Worm (Caenorhabditis elegans): ENCODE measurements around the gene sru-25.

The sru-25 gene

ce11 chrV:638328-638727, 35.8 kb downstream of the sru-25 start, which contains the start of gene srj-37:
Gene srj-37 (plus strand): TSS chrV:638628.
- TF ChIP-seq lin-11 (tag; optimal IDR thresholded peaks at IDR 0.05) (no peak), npax-4 (tag; optimal IDR thresholded peaks at IDR 0.05) (no peak), eyg-1 (tag; optimal IDR thresholded peaks at IDR 0.05) (no peak), ceh-34 (tag; optimal IDR thresholded peaks at IDR 0.05) (no peak), ceh-30 (tag; optimal IDR thresholded peaks at IDR 0.05) (no peak), sdc-2 (tag; optimal IDR thresholded peaks at IDR 0.05) (no peak), unc-86 (tag; optimal IDR thresholded peaks at IDR 0.05) (no peak), fax-1 (tag; optimal IDR thresholded peaks at IDR 0.05) (no peak), hlh-15 (tag; optimal IDR thresholded peaks at IDR 0.05) (no peak), tbx-2 (tag; optimal IDR thresholded peaks at IDR 0.05) (no peak), fkh-6 (tag; optimal IDR thresholded peaks at IDR 0.05) (no peak), K09A11.1 (tag; optimal IDR thresholded peaks at IDR 0.05; ENCODE audit: insufficient read depth) (no peak), ceh-24 (tag; optimal IDR thresholded peaks at IDR 0.05) (no peak), ceh-48 (tag; optimal IDR thresholded peaks at IDR 0.05) (no peak), hlh-30 (tag; optimal IDR thresholded peaks at IDR 0.05; ENCODE audit: insufficient read depth) (no peak)

DNA sequence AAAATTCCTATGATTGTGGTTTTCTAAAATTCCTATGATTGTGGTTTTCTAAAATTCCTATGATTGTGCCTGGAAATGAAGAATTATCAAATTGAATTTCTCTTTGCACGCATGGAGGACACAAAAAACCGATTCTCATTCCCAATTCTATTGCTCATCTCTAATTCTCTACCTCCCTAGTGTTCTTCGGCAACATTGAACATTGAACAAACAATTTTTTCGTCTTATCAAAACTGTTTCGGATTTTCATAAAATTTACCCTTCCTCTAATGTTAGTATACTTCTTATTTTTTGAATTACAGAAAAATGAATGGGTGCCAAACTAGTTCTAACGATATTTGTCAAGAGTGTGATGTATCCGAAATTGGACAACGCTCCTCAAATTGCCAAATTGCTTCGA, 37.8 kb downstream of the sru-25 start, which contains the start of gene pals-31:
pals-31 (plus strand) TSS at position 301 of the 400 bp plus-strand sequence.
- TF ChIP-seq fkh-10 (GFP tag; optimal IDR thresholded peaks at IDR 0.05): no peak
- TF ChIP-seq unc-3 (GFP tag; conservative IDR thresholded peaks at IDR 0.05): no peak
- no peak for TF ChIP-seq unc-3 (tag; optimal IDR thresholded peaks at IDR 0.05)

DNA sequence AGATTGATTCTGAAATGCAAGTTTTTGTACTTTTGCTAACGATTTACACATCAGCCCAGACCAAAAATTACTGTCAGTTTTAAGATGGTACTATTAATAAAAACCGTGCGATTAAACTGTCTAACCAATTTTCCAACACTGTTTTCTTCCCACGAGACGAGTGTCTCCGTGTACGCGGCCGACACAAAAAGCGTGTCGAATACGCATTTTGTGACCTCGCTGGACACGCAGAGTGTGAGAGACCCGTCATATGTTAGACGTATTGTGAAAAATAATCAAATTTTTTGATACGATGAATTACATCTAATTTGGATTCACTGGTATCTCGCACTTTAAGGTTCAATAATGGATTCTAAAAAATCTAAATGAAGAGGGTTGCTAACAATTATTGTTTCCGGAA, 38.5 kb downstream of the sru-25 start:
- TF ChIP-seq hlh-30 (tag; optimal IDR thresholded peaks at IDR 0.05; ENCODE audit: insufficient read depth) (peak; percentile 28), ceh-22 (tag; optimal IDR thresholded peaks at IDR 0.05) (no peak)

DNA sequence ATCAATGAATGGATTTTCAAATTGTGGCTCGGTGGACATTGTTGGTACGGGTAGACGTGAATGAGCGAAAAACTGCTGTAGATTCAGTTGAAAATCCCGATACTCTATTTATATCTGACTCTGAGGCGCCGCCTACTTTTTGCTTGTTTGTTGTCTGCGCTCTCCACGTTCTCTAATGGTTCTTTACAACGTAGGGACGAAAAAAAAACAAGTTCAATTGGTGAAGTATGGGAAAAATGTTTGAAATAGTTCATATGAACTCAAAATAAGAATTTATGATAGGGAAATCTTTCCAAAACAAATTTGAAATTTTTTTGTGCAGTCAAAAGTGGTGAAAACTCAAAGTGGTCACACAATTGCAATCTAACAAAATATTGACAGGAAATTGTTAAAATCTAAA, 39.3 kb downstream of the sru-25 start, which contains the start of gene F48G7.10:
F48G7.10 (minus strand) TSS at position 101 of the 400 bp plus-strand sequence.
- no peak for TF ChIP-seq npax-4 (tag; optimal IDR thresholded peaks at IDR 0.05)
- TF ChIP-seq unc-55 (GFP tag; optimal IDR thresholded peaks at IDR 0.05): no peak
- no peak for TF ChIP-seq C08G9.2 (tag; optimal IDR thresholded peaks at IDR 0.05)
- no peak for TF ChIP-seq ama-1 (optimal IDR thresholded peaks at IDR 0.05)
- TF ChIP-seq pax-1 (tag; optimal IDR thresholded peaks at IDR 0.05): no peak
- TF ChIP-seq nhr-11 (tag; optimal IDR thresholded peaks at IDR 0.05): no peak
- TF ChIP-seq elt-4 (tag; optimal IDR thresholded peaks at IDR 0.05): no peak
- no peak for TF ChIP-seq mec-3 (tag; optimal IDR thresholded peaks at IDR 0.05; ENCODE audit: borderline replicate concordance)
- TF ChIP-seq elt-2 (tag; optimal IDR thresholded peaks at IDR 0.05): no peak
- no peak for TF ChIP-seq F13H6.1 (tag; optimal IDR thresholded peaks at IDR 0.05)
- TF ChIP-seq pha-4 (tag; optimal IDR thresholded peaks at IDR 0.05): no peak
- TF ChIP-seq unc-3 (GFP tag; conservative IDR thresholded peaks at IDR 0.05): no peak
- no peak for TF ChIP-seq unc-3 (tag; optimal IDR thresholded peaks at IDR 0.05)
- TF ChIP-seq sox-4 (tag; optimal IDR thresholded peaks at IDR 0.05): no peak
- TF ChIP-seq nfya-1 (tag; optimal IDR thresholded peaks at IDR 0.05): no peak
- TF ChIP-seq gmeb-2 (tag; optimal IDR thresholded peaks at IDR 0.05): no peak
- TF ChIP-seq syd-9 (tag; optimal IDR thresholded peaks at IDR 0.05): no peak
- no peak for TF ChIP-seq hlh-6 (tag; optimal IDR thresholded peaks at IDR 0.05)
- TF ChIP-seq hlh-8 (tag; optimal IDR thresholded peaks at IDR 0.05): no peak
- TF ChIP-seq nhr-232 (tag; optimal IDR thresholded peaks at IDR 0.05): no peak

- TF ChIP-seq unc-42 (tag; optimal IDR thresholded peaks at IDR 0.05) (no peak), ceh-14 (tag; optimal IDR thresholded peaks at IDR 0.05) (no peak), ztf-16 (tag; optimal IDR thresholded peaks at IDR 0.05) (no peak)
Measured at ce11 chrV:631832-632231, 42.3 kb downstream of the sru-25 start.

Data from whole organism, late embryonic.